Worm (Caenorhabditis elegans): Measurements from ENCODE around the gene BE10.3.

DNA sequence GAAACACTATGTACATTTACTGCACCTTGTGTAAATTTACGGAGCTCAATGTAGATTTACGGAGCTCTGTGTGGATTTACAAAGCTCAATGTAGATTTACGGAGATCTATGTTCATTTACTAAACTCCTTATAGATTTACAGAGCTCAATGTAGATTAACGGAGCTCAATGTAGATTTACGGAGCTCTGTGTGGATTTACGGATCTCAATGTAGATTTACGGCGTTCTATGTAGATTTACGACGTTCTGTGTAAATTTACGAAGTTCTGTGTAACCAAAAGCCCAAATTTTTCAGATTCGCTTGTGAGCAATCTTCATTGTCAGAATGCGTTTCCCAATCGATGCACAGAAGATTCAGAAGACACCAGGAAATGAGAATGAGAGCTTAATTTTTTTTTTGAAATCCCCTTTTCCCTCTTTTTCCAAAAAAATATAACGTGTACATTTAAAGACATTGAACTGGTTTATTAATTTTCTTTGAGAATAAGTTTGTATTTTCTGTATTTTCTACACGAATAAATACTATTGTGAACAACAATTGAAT is 29.0 kb downstream of the BE10.3 start:
- TF ChIP-seq hnd-1 (tag; optimal IDR thresholded peaks at IDR 0.05) (no peak), ama-1 (optimal IDR thresholded peaks at IDR 0.05) (no peak), aly-1 (tag; optimal IDR thresholded peaks at IDR 0.05) (no peak), scrt-1 (GFP tag; IDR thresholded peaks at IDR 0.05) (no peak), sea-1 (GFP tag; conservative IDR thresholded peaks at IDR 0.05) (no peak), tra-4 (tag; optimal IDR thresholded peaks at IDR 0.05) (no peak)
